Fruit fly (Drosophila melanogaster) whole organism, prepupa: Measurements from ENCODE around the gene Sodq.

Experiments used
- CG10631 ChIP-seq: fragments of 200-800 bp; sonication (Bioruptor generic); optimal IDR thresholded peaks from 2 replicates; lab custom pipeline; 2016; ENCODE audit warnings: missing biosample characterization, missing genetic modification characterization
- CG10669 ChIP-seq: fragments of 200-800 bp; sonication (Bioruptor generic); optimal IDR thresholded peaks from 3 replicates; lab custom pipeline; 2018; ENCODE audit warnings: missing biosample characterization, mild to moderate bottlenecking, missing genetic modification characterization, moderate library complexity
- CG15336 ChIP-seq: fragments of 200-800 bp; sonication (Bioruptor generic); IDR thresholded peaks from 2 replicates; pipeline ENCODE4 v1.3.6; 2022; ENCODE audit warnings: missing biosample characterization, missing genetic modification characterization
- CG16779 ChIP-seq: fragments of 200-800 bp; sonication (Bioruptor generic); optimal IDR thresholded peaks from 3 replicates; lab custom pipeline; 2017; ENCODE audit warnings: missing biosample characterization, mild to moderate bottlenecking, missing genetic modification characterization
- CG3032 ChIP-seq: fragments of 200-800 bp; optimal IDR thresholded peaks from 2 replicates; lab custom pipeline; 2019; ENCODE audit warnings: missing biosample characterization, mild to moderate bottlenecking, missing genetic modification characterization, moderate library complexity
- CG3919 ChIP-seq: fragments of 200-800 bp; sonication (Bioruptor generic); optimal IDR thresholded peaks from 3 replicates; lab custom pipeline; 2016; ENCODE audit warnings: missing biosample characterization, missing genetic modification characterization
- CG4318 ChIP-seq: fragments of 200-800 bp; sonication (Bioruptor generic); optimal IDR thresholded peaks from 3 replicates; lab custom pipeline; 2017; ENCODE audit warnings: missing biosample characterization, mild to moderate bottlenecking, missing genetic modification characterization
- CG6792 ChIP-seq: fragments of 200-800 bp; sonication (Bioruptor generic); optimal IDR thresholded peaks from 3 replicates; lab custom pipeline; 2016; ENCODE audit warnings: missing biosample characterization, missing genetic modification characterization
- CG6808 ChIP-seq: fragments of 200-800 bp; sonication (Bioruptor generic); optimal IDR thresholded peaks from 3 replicates; lab custom pipeline; 2017; ENCODE audit warnings: missing biosample characterization, missing genetic modification characterization, mild to moderate bottlenecking, moderate library complexity, missing genetic modification reagents
- CG6854 ChIP-seq: fragments of 200-800 bp; sonication (Bioruptor generic); optimal IDR thresholded peaks from 2 replicates; lab custom pipeline; 2017; ENCODE audit warnings: missing biosample characterization, mild to moderate bottlenecking, missing genetic modification characterization
- CG8119 ChIP-seq: fragments of 200-800 bp; sonication (Bioruptor generic); IDR thresholded peaks from 3 replicates; pipeline ENCODE4 v1.3.6; 2022; ENCODE audit warnings: missing biosample characterization, missing genetic modification characterization
- CG8319 ChIP-seq: fragments of 200-800 bp; sonication (Bioruptor generic); optimal IDR thresholded peaks from 3 replicates; lab custom pipeline; 2016; ENCODE audit warnings: missing biosample characterization, missing genetic modification characterization
- CG8632 ChIP-seq: fragments of 200-800 bp; sonication (Bioruptor generic); optimal IDR thresholded peaks from 3 replicates; lab custom pipeline; 2016; ENCODE audit warnings: missing biosample characterization, missing genetic modification characterization
- CG9139 ChIP-seq: fragments of 200-800 bp; sonication (Bioruptor generic); optimal IDR thresholded peaks from 3 replicates; lab custom pipeline; 2017; ENCODE audit warnings: missing biosample characterization, mild to moderate bottlenecking, missing genetic modification characterization
- Eip78C ChIP-seq: fragments of 200-800 bp; sonication (Bioruptor generic); peaks from one replicate; lab custom pipeline; 2016; ENCODE audit warnings: missing biosample characterization, missing genetic modification characterization
- Eip93F ChIP-seq: fragments of 200-800 bp; sonication (Bioruptor generic); optimal IDR thresholded peaks from 2 replicates; lab custom pipeline; 2016; ENCODE audit warnings: missing biosample characterization, mild to moderate bottlenecking, missing genetic modification characterization
- Ets21C ChIP-seq: fragments of 200-800 bp; sonication (Bioruptor generic); optimal IDR thresholded peaks from 3 replicates; lab custom pipeline; 2016; ENCODE audit warnings: missing biosample characterization, missing genetic modification characterization
- Ets96B ChIP-seq: fragments of 200-800 bp; optimal IDR thresholded peaks from 2 replicates; lab custom pipeline; 2019; ENCODE audit warnings: missing biosample characterization, mild to moderate bottlenecking, missing genetic modification characterization, moderate library complexity
- Gug ChIP-seq: fragments of 200-800 bp; sonication (Bioruptor generic); IDR thresholded peaks from 2 replicates; pipeline ENCODE4 v1.3.6; 2022; ENCODE audit warnings: missing biosample characterization, missing genetic modification characterization
- Hr4 ChIP-seq: fragments of 200-800 bp; sonication (Bioruptor generic); optimal IDR thresholded peaks from 3 replicates; lab custom pipeline; 2016; ENCODE audit warnings: missing biosample characterization, missing genetic modification characterization
- Smox ChIP-seq: fragments of 200-800 bp; sonication (Bioruptor generic); optimal IDR thresholded peaks from 3 replicates; lab custom pipeline; 2016; ENCODE audit warnings: missing biosample characterization, missing genetic modification characterization
- Sox102F ChIP-seq: fragments of 200-800 bp; sonication (Bioruptor generic); optimal IDR thresholded peaks from 2 replicates; lab custom pipeline; 2016; ENCODE audit warnings: missing biosample characterization, mild to moderate bottlenecking, missing genetic modification characterization
- Sox14 ChIP-seq: fragments of 200-800 bp; sonication (Bioruptor generic); optimal IDR thresholded peaks from 3 replicates; lab custom pipeline; 2016; ENCODE audit warnings: missing biosample characterization, missing genetic modification characterization
- dac ChIP-seq: fragments of 200-800 bp; sonication (Bioruptor generic); optimal IDR thresholded peaks from 2 replicates; lab custom pipeline; 2017; ENCODE audit warnings: missing biosample characterization, mild to moderate bottlenecking, missing genetic modification characterization
- dsx ChIP-seq: fragments of 200-800 bp; optimal IDR thresholded peaks from 3 replicates; lab custom pipeline; 2019; ENCODE audit warnings: missing biosample characterization, mild to moderate bottlenecking, missing genetic modification characterization, moderate library complexity; ENCODE audit not compliant: poor library complexity, severe bottlenecking
- eg ChIP-seq: fragments of 200-800 bp; sonication (Bioruptor generic); IDR thresholded peaks from 3 replicates; pipeline ENCODE4 v1.3.6; 2022; ENCODE audit warnings: missing biosample characterization, missing genetic modification characterization
- esn ChIP-seq: fragments of 200-800 bp; sonication (Bioruptor generic); optimal IDR thresholded peaks from 2 replicates; lab custom pipeline; 2016; ENCODE audit warnings: missing biosample characterization, mild to moderate bottlenecking, missing genetic modification characterization, moderate library complexity
- fd85E ChIP-seq: fragments of 200-800 bp; sonication (Bioruptor generic); optimal IDR thresholded peaks from 3 replicates; lab custom pipeline; 2016; ENCODE audit warnings: missing biosample characterization, missing genetic modification characterization
- fkh ChIP-seq: fragments of 200-800 bp; sonication (Bioruptor generic); optimal IDR thresholded peaks from 3 replicates; lab custom pipeline; 2017; ENCODE audit warnings: missing biosample characterization, mild to moderate bottlenecking, missing genetic modification characterization, moderate library complexity
- salr ChIP-seq, 2 experiments: fragments of 200-800 bp; sonication (Bioruptor generic); optimal IDR thresholded peaks; 3 replicates each; lab custom pipeline; 2016 to 2018; ENCODE audit warnings: missing biosample characterization in 2 of 2, missing genetic modification characterization in 2 of 2, mild to moderate bottlenecking in 1 of 2
- spab ChIP-seq: fragments of 200-800 bp; sonication (Bioruptor generic); optimal IDR thresholded peaks from 2 replicates; lab custom pipeline; 2017; ENCODE audit warnings: missing biosample characterization, mild to moderate bottlenecking, missing genetic modification characterization, missing genetic modification reagents
- ss ChIP-seq, 2 experiments: fragments of 200-800 bp; sonication (Bioruptor generic); optimal IDR thresholded peaks; 2 replicates in 1 of 2; 3 replicates in 1 of 2; lab custom pipeline; 2017 to 2018; ENCODE audit warnings: mild to moderate bottlenecking in 2 of 2, missing biosample characterization in 2 of 2, missing genetic modification characterization in 2 of 2, moderate library complexity in 1 of 2
- svp ChIP-seq: fragments of 200-800 bp; sonication (Bioruptor generic); peaks from one replicate; lab custom pipeline; 2016; ENCODE audit warnings: missing biosample characterization, missing genetic modification characterization
- topi ChIP-seq: fragments of 200-800 bp; sonication (Bioruptor generic); optimal IDR thresholded peaks from 3 replicates; lab custom pipeline; 2016; ENCODE audit warnings: missing biosample characterization, missing genetic modification characterization
- vri ChIP-seq: fragments of 200-800 bp; sonication (Bioruptor generic); optimal IDR thresholded peaks from 3 replicates; lab custom pipeline; 2016; ENCODE audit warnings: missing biosample characterization, mild to moderate bottlenecking, missing genetic modification characterization

Sodq gene

dm6 chr3R:25884301-25884700 is 11.3 kb upstream of the Sodq start (continued):
- TF ChIP-seq svp (GFP tag; lab: Kevin White, UChicago): peak; percentile 71
- TF ChIP-seq Gug (GFP tag; lab: Robert Waterston, UW): peak; percentile 46; the same call in 1 of the 2 replicates
- TF ChIP-seq CG8632 (GFP tag; lab: Kevin White, UChicago): peak; percentile 31
- no peak for TF ChIP-seq CG4318 (GFP tag; lab: Kevin White, UChicago)
- peak in 1 of 2 experiments; percentile 64 for TF ChIP-seq salr (GFP tag; optimal IDR thresholded peaks at IDR 0.05; lab: Kevin White, UChicago)
- peak; percentile 55 for TF ChIP-seq esn
- TF ChIP-seq CG10669 (GFP tag; lab: Kevin White, UChicago): peak; percentile 15
- peak; percentile 50 for TF ChIP-seq Hr4 (GFP tag; lab: Kevin White, UChicago)
- TF ChIP-seq Eip93F (GFP tag; lab: Kevin White, UChicago): no peak
- TF ChIP-seq fkh (GFP tag; lab: Kevin White, UChicago): no peak
- peak; percentile 48 for TF ChIP-seq Eip78C (GFP tag; lab: Kevin White, UChicago)

DNA sequence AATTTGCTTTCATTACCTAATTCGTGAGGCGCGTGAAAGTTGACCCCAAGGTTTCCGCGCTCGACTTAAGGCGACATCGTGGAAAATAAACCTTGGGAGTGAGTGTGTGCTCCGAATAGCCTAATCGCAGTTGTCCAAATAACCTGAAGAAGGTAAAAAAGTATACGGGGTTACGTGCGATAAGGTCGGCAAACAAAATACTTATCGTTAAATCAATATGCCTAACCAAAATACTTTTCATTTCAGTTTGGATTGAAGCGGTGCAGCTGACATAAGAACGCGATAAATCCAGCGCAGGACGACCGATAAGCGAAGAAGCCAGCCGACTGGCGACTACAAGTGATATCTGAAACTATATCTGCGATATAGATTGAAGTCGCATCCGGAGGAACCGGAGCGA is 10.5 kb upstream of the Sodq start:
- TF ChIP-seq CG8319 (no peak), vri (GFP tag; lab: Kevin White, UChicago) (peak; percentile 81), ss (GFP tag; optimal IDR thresholded peaks at IDR 0.05; lab: Kevin White, UChicago) (no peak), Smox (no peak), CG10631 (GFP tag; lab: Kevin White, UChicago) (no peak), Hr4 (GFP tag; lab: Kevin White, UChicago) (no peak), Ets96B (tag; lab: Kevin White, UChicago) (no peak), CG8119 (GFP tag; lab: Robert Waterston, UW) (no peak), dac (GFP tag; lab: Kevin White, UChicago) (no peak), CG10669 (GFP tag; lab: Kevin White, UChicago) (no peak), Ets21C (GFP tag; lab: Kevin White, UChicago) (no peak), CG3919 (GFP tag; lab: Kevin White, UChicago) (no peak), fkh (GFP tag; lab: Kevin White, UChicago) (peak; percentile 55)

- no peak for TF ChIP-seq CG6792 (GFP tag; lab: Kevin White, UChicago)
- peak; percentile 6 for TF ChIP-seq topi (GFP tag; lab: Kevin White, UChicago)
- no peak for TF ChIP-seq Gug (GFP tag; lab: Robert Waterston, UW)
- TF ChIP-seq CG16779 (tag; lab: Kevin White, UChicago): peak; percentile 51
- TF ChIP-seq Sox14: peak; percentile 9
- no peak for TF ChIP-seq salr (GFP tag; optimal IDR thresholded peaks at IDR 0.05; lab: Kevin White, UChicago)
- peak; percentile 55; the same call in 1 of the 3 replicates for TF ChIP-seq CG8119 (GFP tag; lab: Robert Waterston, UW)
- TF ChIP-seq Sox102F (GFP tag; lab: Kevin White, UChicago): no peak
- TF ChIP-seq CG3919 (GFP tag; lab: Kevin White, UChicago): no peak
- TF ChIP-seq dsx (GFP tag; lab: Kevin White, UChicago): peak; percentile 56
- TF ChIP-seq Eip78C (GFP tag; lab: Kevin White, UChicago): peak; percentile 78
- peak; percentile 11 for TF ChIP-seq esn
- peak; percentile 51 for TF ChIP-seq CG15336
- peak; percentile 76 for TF ChIP-seq CG6854
- TF ChIP-seq CG3032 (tag; lab: Kevin White, UChicago): peak; percentile 8
- TF ChIP-seq spab (GFP tag; lab: Kevin White, UChicago): peak; percentile 16
- peak; percentile 72 for TF ChIP-seq vri (GFP tag; lab: Kevin White, UChicago)
- TF ChIP-seq CG9139: peak; percentile 54
- no peak for TF ChIP-seq fd85E (GFP tag; lab: Kevin White, UChicago)
- peak; percentile 69 for TF ChIP-seq CG6808
- TF ChIP-seq eg: 0 out of 3 replicates have a peak, but pooled peaks have one; percentile 30
Measured at dm6 chr3R:25888307-25889075, 7.1 kb upstream of the Sodq start, which contains the start of gene Lnk. Lnk (plus strand) TSS chr3R:25888542.
